Fruit fly (Drosophila melanogaster) whole organism, embryonic: ENCODE measurements around the gene CG44139.
A peak's percentile ranks its signal among the peaks of the same experiment; 100 is the strongest.

ENCODE experiments used
- BEAF-32 ChIP-seq: fragments of 200-800 bp; sonication (Bioruptor generic); optimal IDR thresholded peaks from 3 replicates; lab custom pipeline; 2017; ENCODE audit warnings: missing biosample characterization, missing genetic modification characterization, mild to moderate bottlenecking, moderate library complexity, missing genetic modification reagents
- CG12659 ChIP-seq: fragments of 200-800 bp; sonication (Bioruptor generic); optimal IDR thresholded peaks from 3 replicates; lab custom pipeline; 2017; ENCODE audit warnings: mild to moderate bottlenecking, missing biosample characterization, missing genetic modification reagents, missing genetic modification characterization
- CG15514 ChIP-seq: fragments of 200-800 bp; sonication (Bioruptor generic); optimal IDR thresholded peaks from 3 replicates; lab custom pipeline; 2017; ENCODE audit warnings: missing biosample characterization, missing genetic modification characterization, mild to moderate bottlenecking, moderate library complexity, missing genetic modification reagents
- CG15601 ChIP-seq: fragments of 200-800 bp; sonication (Bioruptor generic); optimal IDR thresholded peaks from 3 replicates; lab custom pipeline; 2019; ENCODE audit warnings: missing biosample characterization, mild to moderate bottlenecking, missing genetic modification characterization, moderate library complexity
- CG1603 ChIP-seq: fragments of 200-800 bp; sonication (Bioruptor generic); optimal IDR thresholded peaks from 2 replicates; lab custom pipeline; 2019; ENCODE audit warnings: missing biosample characterization, mild to moderate bottlenecking, missing genetic modification characterization, moderate library complexity
- CG16813 ChIP-seq: fragments of 200-800 bp; sonication (Bioruptor generic); IDR thresholded peaks from 3 replicates; pipeline ENCODE4 v1.3.6; 2022; ENCODE audit warnings: missing biosample characterization, missing genetic modification characterization; ENCODE audit not compliant: partially characterized antibody
- CG17612 ChIP-seq: fragments of 200-800 bp; sonication (Bioruptor generic); IDR thresholded peaks from 2 replicates; pipeline ENCODE4 v1.3.6; 2022; ENCODE audit warnings: missing biosample characterization, missing genetic modification characterization
- CG2199 ChIP-seq: fragments of 200-800 bp; sonication (Bioruptor generic); IDR thresholded peaks from 3 replicates; pipeline ENCODE4 v1.3.6; 2022; ENCODE audit warnings: missing biosample characterization, missing genetic modification characterization
- CG34422 ChIP-seq: fragments of 200-800 bp; sonication (Bioruptor generic); IDR thresholded peaks from 3 replicates; pipeline ENCODE4 v1.3.6; 2022; ENCODE audit warnings: missing biosample characterization, missing genetic modification characterization
- CG3847 ChIP-seq: fragments of 200-800 bp; sonication (Bioruptor generic); IDR thresholded peaks from 2 replicates; pipeline ENCODE4 v1.3.6; 2022; ENCODE audit warnings: missing biosample characterization, missing genetic modification characterization
- CG7928 ChIP-seq: fragments of 200-800 bp; sonication (Bioruptor generic); optimal IDR thresholded peaks from 2 replicates; lab custom pipeline; 2017; ENCODE audit warnings: missing biosample characterization, mild to moderate bottlenecking, missing genetic modification characterization
- CG8290 ChIP-seq, 3 experiments: fragments of 200-800 bp; sonication (Bioruptor generic); optimal IDR thresholded peaks; 2 replicates each; lab custom pipeline; 2016 to 2019; ENCODE audit warnings: missing biosample characterization in 3 of 3, missing genetic modification characterization in 3 of 3, mild to moderate bottlenecking in 2 of 3, moderate library complexity in 1 of 3
- CG9797 ChIP-seq: fragments of 200-800 bp; sonication (Bioruptor generic); optimal IDR thresholded peaks from 3 replicates; lab custom pipeline; 2018; ENCODE audit warnings: missing biosample characterization, mild to moderate bottlenecking, missing genetic modification characterization
- CHES-1-like ChIP-seq: fragments of 200-800 bp; sonication (Bioruptor generic); optimal IDR thresholded peaks from 2 replicates; lab custom pipeline; 2016; ENCODE audit warnings: missing biosample characterization, missing genetic modification characterization
- CoRest ChIP-seq: fragments of 200-800 bp; sonication (Bioruptor generic); optimal IDR thresholded peaks from 3 replicates; lab custom pipeline; 2018; ENCODE audit warnings: missing biosample characterization, mild to moderate bottlenecking, missing genetic modification characterization, moderate library complexity
- Dp ChIP-seq: fragments of 200-800 bp; sonication (Bioruptor generic); optimal IDR thresholded peaks from 2 replicates; lab custom pipeline; 2018; ENCODE audit warnings: missing biosample characterization, mild to moderate bottlenecking, missing genetic modification characterization, moderate library complexity
- Dref ChIP-seq: fragments of 200-800 bp; sonication (Bioruptor generic); IDR thresholded peaks from 2 replicates; pipeline ENCODE4 v1.3.6; 2022; ENCODE audit warnings: missing biosample characterization, missing genetic modification characterization
- Elba2 ChIP-seq: fragments of 200-800 bp; sonication (Bioruptor generic); optimal IDR thresholded peaks from 3 replicates; lab custom pipeline; 2016; ENCODE audit warnings: missing biosample characterization, missing genetic modification characterization
- Ets97D ChIP-seq: fragments of 200-800 bp; sonication (Bioruptor generic); optimal IDR thresholded peaks from 3 replicates; lab custom pipeline; 2016; ENCODE audit warnings: missing biosample characterization, missing genetic modification characterization
- Hey ChIP-seq: fragments of 200-800 bp; sonication (Bioruptor generic); optimal IDR thresholded peaks from 3 replicates; lab custom pipeline; 2018; ENCODE audit warnings: missing biosample characterization, mild to moderate bottlenecking, missing genetic modification characterization
- HmgD ChIP-seq: fragments of 200-800 bp; sonication (Bioruptor generic); optimal IDR thresholded peaks from 3 replicates; lab custom pipeline; 2016; ENCODE audit warnings: missing biosample characterization, missing genetic modification characterization
- HmgZ ChIP-seq: fragments of 200-800 bp; sonication (Bioruptor generic); optimal IDR thresholded peaks from 2 replicates; lab custom pipeline; 2018; ENCODE audit warnings: missing biosample characterization, mild to moderate bottlenecking, missing genetic modification characterization
- Lhr ChIP-seq: fragments of 200-800 bp; sonication (Bioruptor generic); optimal IDR thresholded peaks from 3 replicates; lab custom pipeline; 2017; ENCODE audit warnings: mild to moderate bottlenecking, missing biosample characterization, missing genetic modification reagents, missing genetic modification characterization
- MTF-1 ChIP-seq: fragments of 200-800 bp; sonication (Bioruptor generic); optimal IDR thresholded peaks from 2 replicates; lab custom pipeline; 2018; ENCODE audit warnings: missing biosample characterization, mild to moderate bottlenecking, missing genetic modification characterization, borderline replicate concordance
- Med ChIP-seq: fragments of 200-800 bp; sonication (Bioruptor generic); peaks from one replicate; lab custom pipeline; 2016; ENCODE audit warnings: missing biosample characterization, missing genetic modification characterization, mild to moderate bottlenecking, inconsistent platforms, moderate library complexity
- Opbp ChIP-seq: fragments of 200-800 bp; sonication (Bioruptor generic); IDR thresholded peaks from 3 replicates; pipeline ENCODE4 v1.3.6; 2022; ENCODE audit warnings: missing biosample characterization, missing genetic modification characterization; ENCODE audit not compliant: partially characterized antibody
- Scr ChIP-seq: fragments of 200-800 bp; sonication (Bioruptor generic); IDR thresholded peaks from 2 replicates; pipeline ENCODE4 v1.3.6; 2022; ENCODE audit warnings: missing biosample characterization, missing genetic modification characterization; ENCODE audit not compliant: partially characterized antibody
- Sry-β ChIP-seq: fragments of 200-800 bp; sonication (Bioruptor generic); optimal IDR thresholded peaks from 2 replicates; lab custom pipeline; 2018; ENCODE audit warnings: missing biosample characterization, mild to moderate bottlenecking, missing genetic modification characterization, moderate library complexity
- Sry-δ ChIP-seq: fragments of 200-800 bp; sonication (Bioruptor generic); optimal IDR thresholded peaks from 2 replicates; lab custom pipeline; 2016; ENCODE audit warnings: missing biosample characterization, missing genetic modification characterization
- Trl ChIP-seq, 3 experiments: fragments of >200 bp in 2 of 3; fragments of 200-800 bp in 1 of 3; sonication (Bioruptor generic) in 1 of 3; optimal IDR thresholded peaks; 2 replicates in 1 of 3; 3 replicates in 2 of 3; lab custom pipeline; 2016 to 2017; ENCODE audit warnings: missing biosample characterization in 1 of 3, missing genetic modification characterization in 1 of 3
- YL-1 ChIP-seq: fragments of 200-800 bp; sonication (Bioruptor generic); optimal IDR thresholded peaks from 3 replicates; lab custom pipeline; 2017; ENCODE audit warnings: missing biosample characterization, mild to moderate bottlenecking, missing genetic modification characterization
- abd-A ChIP-seq: fragments of 200-800 bp; sonication (Bioruptor generic); optimal IDR thresholded peaks from 3 replicates; lab custom pipeline; 2019; ENCODE audit warnings: missing biosample characterization, mild to moderate bottlenecking, missing genetic modification characterization, moderate library complexity
- amos ChIP-seq: fragments of 200-800 bp; sonication (Bioruptor generic); IDR thresholded peaks from 2 replicates; pipeline ENCODE4 v1.3.6; 2022; ENCODE audit warnings: missing biosample characterization, missing genetic modification characterization; ENCODE audit not compliant: partially characterized antibody
- ash1 ChIP-seq: fragments of 200-800 bp; sonication (Bioruptor generic); optimal IDR thresholded peaks from 2 replicates; lab custom pipeline; 2018; ENCODE audit warnings: missing biosample characterization, mild to moderate bottlenecking, missing genetic modification characterization
- bbx ChIP-seq: fragments of 200-800 bp; sonication (Bioruptor generic); IDR thresholded peaks from 2 replicates; pipeline ENCODE4 v1.3.6; 2022; ENCODE audit warnings: missing biosample characterization, missing genetic modification characterization; ENCODE audit not compliant: partially characterized antibody
- caup ChIP-seq: fragments of 200-800 bp; sonication (Bioruptor generic); optimal IDR thresholded peaks from 3 replicates; lab custom pipeline; 2017; ENCODE audit warnings: missing biosample characterization, mild to moderate bottlenecking, missing genetic modification characterization, moderate library complexity; ENCODE audit not compliant: severe bottlenecking
- gfzf ChIP-seq: fragments of 200-800 bp; sonication (Bioruptor generic); optimal IDR thresholded peaks from 2 replicates; lab custom pipeline; 2016; ENCODE audit warnings: missing biosample characterization, mild to moderate bottlenecking, missing genetic modification characterization, moderate library complexity
- inv ChIP-seq: fragments of 200-800 bp; sonication (Bioruptor generic); IDR thresholded peaks from 2 replicates; pipeline ENCODE4 v1.3.6; 2022; ENCODE audit warnings: missing biosample characterization, missing genetic modification characterization; ENCODE audit not compliant: partially characterized antibody
- mam ChIP-seq: fragments of 200-800 bp; sonication (Bioruptor generic); optimal IDR thresholded peaks from 3 replicates; lab custom pipeline; 2016; ENCODE audit warnings: missing biosample characterization, missing genetic modification characterization
- nmo ChIP-seq: fragments of 200-800 bp; sonication (Bioruptor generic); optimal IDR thresholded peaks from 2 replicates; lab custom pipeline; 2018; ENCODE audit warnings: missing biosample characterization, mild to moderate bottlenecking, missing genetic modification characterization, moderate library complexity
- pb ChIP-seq: fragments of 200-800 bp; sonication (Bioruptor generic); optimal IDR thresholded peaks from 3 replicates; lab custom pipeline; 2016; ENCODE audit warnings: missing biosample characterization, missing genetic modification characterization
- pzg ChIP-seq: fragments of 200-800 bp; sonication (Bioruptor generic); optimal IDR thresholded peaks from 3 replicates; lab custom pipeline; 2018; ENCODE audit warnings: missing biosample characterization, mild to moderate bottlenecking, missing genetic modification characterization, moderate library complexity
- row ChIP-seq: fragments of 200-800 bp; sonication (Bioruptor generic); IDR thresholded peaks from 3 replicates; pipeline ENCODE4 v1.3.6; 2022; ENCODE audit warnings: missing biosample characterization, missing genetic modification characterization
- sc ChIP-seq, 3 experiments: fragments of >200 bp in 2 of 3; fragments of 200-800 bp in 1 of 3; sonication (Bioruptor generic) in 1 of 3; optimal IDR thresholded peaks; 2 replicates in 2 of 3; 3 replicates in 1 of 3; lab custom pipeline; 2017; ENCODE audit warnings: mild to moderate bottlenecking in 1 of 3, missing biosample characterization in 1 of 3, missing genetic modification characterization in 1 of 3, missing genetic modification reagents in 1 of 3
- sd ChIP-seq: fragments of 200-800 bp; sonication (Bioruptor generic); optimal IDR thresholded peaks from 3 replicates; lab custom pipeline; 2018; ENCODE audit warnings: missing biosample characterization, mild to moderate bottlenecking, missing genetic modification characterization, moderate library complexity
- stwl ChIP-seq: fragments of 200-800 bp; sonication (Bioruptor generic); optimal IDR thresholded peaks from 3 replicates; lab custom pipeline; 2018; ENCODE audit warnings: missing biosample characterization, mild to moderate bottlenecking, missing genetic modification characterization, moderate library complexity
- vvl ChIP-seq: fragments of 200-800 bp; sonication (Bioruptor generic); IDR thresholded peaks from 2 replicates; pipeline ENCODE4 v1.3.6; 2022; ENCODE audit warnings: missing biosample characterization, missing genetic modification characterization

CG44139 gene

DNA sequence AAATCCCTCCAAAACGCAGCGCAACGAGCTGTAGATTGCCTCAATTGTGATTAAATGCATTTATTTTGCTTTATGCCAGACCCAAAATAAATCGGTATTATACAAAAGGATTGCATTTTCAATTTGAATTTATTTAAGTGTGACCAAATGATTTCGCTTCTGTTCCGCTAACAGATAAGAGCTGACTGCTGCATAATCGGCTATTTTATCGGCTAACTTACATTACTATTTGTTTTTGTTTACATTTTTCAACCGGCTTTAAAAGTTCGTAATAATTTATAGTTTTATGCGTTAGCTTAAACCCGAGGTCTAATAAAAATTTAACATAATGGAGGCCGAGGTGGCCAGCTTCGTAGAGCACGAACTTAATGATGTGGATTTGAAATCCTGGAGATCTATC lies 41.6 kb upstream of the CG44139 start, which contains the start of gene PIG-Wa (continued):
- TF ChIP-seq amos = peak; percentile 64
- peak; percentile 94 for TF ChIP-seq stwl
- TF ChIP-seq inv (GFP tag; lab: Robert Waterston, UW) = no peak
- TF ChIP-seq sc (optimal IDR thresholded peaks at IDR 0.05; lab: Kevin White, UChicago) = no peak
- TF ChIP-seq sc (GFP tag; optimal IDR thresholded peaks at IDR 0.05; lab: Kevin White, UChicago) = no peak
- no peak for TF ChIP-seq Sry-β (GFP tag; lab: Kevin White, UChicago)
- peak; percentile 8 for TF ChIP-seq CG12659 (GFP tag; lab: Kevin White, UChicago)
- TF ChIP-seq Med (GFP tag; lab: Kevin White, UChicago) = peak; percentile 84
- peak; percentile 13 for TF ChIP-seq HmgZ (tag; lab: Kevin White, UChicago)
- peak; percentile 8 for TF ChIP-seq YL-1
- TF ChIP-seq pzg = peak; percentile 60
- peak; percentile 91 for TF ChIP-seq Dp (GFP tag; lab: Kevin White, UChicago)
- peak; percentile 56 for TF ChIP-seq CG1603 (tag; lab: Kevin White, UChicago)
- peak; percentile 6 for TF ChIP-seq mam
- TF ChIP-seq nmo (GFP tag; lab: Kevin White, UChicago) = peak; percentile 64
- peak; percentile 54 for TF ChIP-seq CG3847
- no peak for TF ChIP-seq Trl (optimal IDR thresholded peaks at IDR 0.05; lab: Kevin White, UChicago)
- TF ChIP-seq Trl (GFP tag; optimal IDR thresholded peaks at IDR 0.05; lab: Kevin White, UChicago) = peak; percentile 5
- no peak for TF ChIP-seq CG2199 (GFP tag; lab: Robert Waterston, UW)
- peak; percentile 56 for TF ChIP-seq sd (tag; lab: Kevin White, UChicago)
- no peak for TF ChIP-seq MTF-1
- peak; percentile 40; the same call in 1 of the 2 replicates for TF ChIP-seq Scr
- TF ChIP-seq Elba2 (GFP tag; lab: Kevin White, UChicago) = peak; percentile 82
- peak; percentile 52; the same call in 1 of the 2 replicates for TF ChIP-seq vvl
- no peak for TF ChIP-seq pb (GFP tag; lab: Kevin White, UChicago)
- peak; percentile 70; the same call in 2 of the 3 replicates for TF ChIP-seq Opbp
- peak; percentile 39 for TF ChIP-seq BEAF-32 (GFP tag; lab: Kevin White, UChicago)
- TF ChIP-seq HmgD (GFP tag; lab: Kevin White, UChicago) = peak; percentile 29
- peak; percentile 7 for TF ChIP-seq CHES-1-like (GFP tag; lab: Kevin White, UChicago)
- TF ChIP-seq bbx (GFP tag; lab: Robert Waterston, UW) = peak; percentile 38; the same call in 1 of the 2 replicates
- TF ChIP-seq Lhr (GFP tag; lab: Kevin White, UChicago) = peak; percentile 32
- TF ChIP-seq ash1 = no peak
- no peak for TF ChIP-seq CG8290 (GFP tag; optimal IDR thresholded peaks at IDR 0.05; lab: Kevin White, UChicago)
- TF ChIP-seq CG8290 (tag; optimal IDR thresholded peaks at IDR 0.05; lab: Kevin White, UChicago) = peak in 1 of 2 experiments; percentile 18
- peak; percentile 18 for TF ChIP-seq CG15601 (tag; lab: Kevin White, UChicago)
- TF ChIP-seq caup (GFP tag; lab: Kevin White, UChicago) = no peak
- peak; percentile 13 for TF ChIP-seq CoRest
- TF ChIP-seq abd-A (tag; lab: Kevin White, UChicago) = no peak
- TF ChIP-seq CG15514 (GFP tag; lab: Kevin White, UChicago) = peak; percentile 17
- peak; percentile 55; the same call in 2 of the 3 replicates for TF ChIP-seq CG16813
- no peak for TF ChIP-seq CG17612 (GFP tag; lab: Robert Waterston, UW)
- TF ChIP-seq CG9797 = peak; percentile 19
- TF ChIP-seq CG34422 (GFP tag; lab: Robert Waterston, UW) = peak; percentile 76; the same call in 2 of the 3 replicates
- no peak for TF ChIP-seq CG7928
- peak; percentile 39; the same call in 1 of the 3 replicates for TF ChIP-seq row
- TF ChIP-seq gfzf (GFP tag; lab: Kevin White, UChicago) = peak; percentile 71
- peak; percentile 86 for TF ChIP-seq Dref (GFP tag; lab: Robert Waterston, UW)
- TF ChIP-seq Sry-δ (GFP tag; lab: Kevin White, UChicago) = peak; percentile 90
- no peak for TF ChIP-seq Hey (tag; lab: Kevin White, UChicago)
- peak; percentile 62 for TF ChIP-seq Ets97D (GFP tag; lab: Kevin White, UChicago)
